Fruit fly (Drosophila melanogaster): ENCODE results near the gene CG33333.

The CG33333 gene

DNA sequence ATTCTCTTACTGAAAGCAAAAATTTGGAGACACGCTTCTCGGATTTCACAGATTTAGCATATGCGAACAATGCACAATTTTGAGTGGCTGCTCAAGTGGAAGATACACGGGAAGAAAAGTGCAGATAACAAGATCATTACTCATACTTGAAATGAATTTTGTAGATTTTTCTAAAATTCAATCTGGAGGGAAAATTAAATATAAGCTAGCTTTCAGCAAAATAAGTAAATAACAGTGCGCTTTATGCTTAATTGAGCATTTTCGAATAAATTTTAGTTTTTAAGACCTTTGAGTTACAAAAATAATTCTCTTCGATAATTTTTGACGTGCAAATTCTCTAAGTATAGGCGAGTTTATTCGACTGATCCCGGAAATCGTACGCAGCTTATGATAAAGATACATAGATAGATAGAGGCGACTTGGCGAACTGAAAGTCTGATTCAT, 16.6 kb upstream of the CG33333 start (continued):
- TF ChIP-seq CG8388 (GFP tag; optimal IDR thresholded peaks at IDR 0.05) (peak; percentile 40), Asciz (GFP tag; optimal IDR thresholded peaks at IDR 0.05) (peak; percentile 38), Mes4 (GFP tag; optimal IDR thresholded peaks at IDR 0.05) (no peak), NC2β (GFP tag; optimal IDR thresholded peaks at IDR 0.05) (no peak), zf30C (GFP tag; optimal IDR thresholded peaks at IDR 0.05) (peak; percentile 61)

DNA sequence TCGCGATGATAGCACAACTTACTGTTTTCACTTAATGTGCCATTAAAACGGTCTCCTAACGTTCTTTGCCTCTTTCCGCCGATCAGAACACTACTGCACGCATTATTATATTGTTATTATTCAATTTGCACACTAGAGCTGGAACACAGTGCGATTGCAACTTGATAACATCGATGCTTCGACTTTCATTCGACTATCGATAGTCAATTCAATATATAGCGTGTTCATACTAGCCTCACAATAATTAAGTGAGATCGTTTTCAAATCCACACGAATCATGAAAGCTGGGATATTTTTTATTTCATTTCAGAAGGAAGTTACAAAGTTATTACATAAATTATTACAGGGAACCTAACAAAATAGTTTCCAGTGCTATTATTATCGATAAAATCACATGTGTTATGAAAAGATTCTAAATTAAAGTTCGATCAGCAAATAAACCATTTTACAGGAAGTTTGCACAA, 15.9 kb upstream of the CG33333 start:
- TF ChIP-seq CG17328 (GFP tag; IDR thresholded peaks at IDR 0.05) (0 out of 2 replicates have a peak, but pooled peaks have one; percentile 22), Sox100B (GFP tag; optimal IDR thresholded peaks at IDR 0.05) (peak; percentile 17), lilli (GFP tag; optimal IDR thresholded peaks at IDR 0.05) (peak; percentile 83), scrt (GFP tag; optimal IDR thresholded peaks at IDR 0.05) (peak; percentile 28), CG31224 (GFP tag; IDR thresholded peaks at IDR 0.05) (no peak), yki (optimal IDR thresholded peaks at IDR 0.05) (no peak), unpg (GFP tag; optimal IDR thresholded peaks at IDR 0.05) (peak; percentile 49), CG2875 (GFP tag; optimal IDR thresholded peaks at IDR 0.05) (no peak), CG4360 (GFP tag; IDR thresholded peaks at IDR 0.05) (no peak), run (tag; optimal IDR thresholded peaks at IDR 0.05) (no peak), dmrt99B (tag; optimal IDR thresholded peaks at IDR 0.05) (peak; percentile 47), CG3838 (GFP tag; optimal IDR thresholded peaks at IDR 0.05) (no peak), en (GFP tag; optimal IDR thresholded peaks at IDR 0.05) (no peak), CG16813 (GFP tag; IDR thresholded peaks at IDR 0.05; ENCODE audit: partially characterized antibody) (peak; percentile 80), hb (GFP tag; IDR thresholded peaks at IDR 0.05; ENCODE audit: partially characterized antibody) (peak; percentile 76), corto (GFP tag; optimal IDR thresholded peaks at IDR 0.05) (no peak), lov (optimal IDR thresholded peaks at IDR 0.05) (no peak), lov (GFP tag; IDR thresholded peaks at IDR 0.05) (no peak), CG7839 (tag; optimal IDR thresholded peaks at IDR 0.05) (peak; percentile 62), Optix (GFP tag; IDR thresholded peaks at IDR 0.05) (no peak), klu (GFP tag; IDR thresholded peaks at IDR 0.05) (no peak), CG7372 (GFP tag; IDR thresholded peaks at IDR 0.05) (no peak), Poxn (GFP tag; IDR thresholded peaks at IDR 0.05) (no peak), Xrp1 (GFP tag; IDR thresholded peaks at IDR 0.05) (peak; percentile 17; the same call in 1 of the 2 replicates), Chrac-16 (GFP tag; optimal IDR thresholded peaks at IDR 0.05) (peak; percentile 41), Ets97D (GFP tag; optimal IDR thresholded peaks at IDR 0.05) (peak; percentile 45), CG32772 (GFP tag; IDR thresholded peaks at IDR 0.05) (no peak), CG1603 (tag; optimal IDR thresholded peaks at IDR 0.05) (peak; percentile 81), chinmo (GFP tag; IDR thresholded peaks at IDR 0.05; ENCODE audit: partially characterized antibody) (peak; percentile 96), toy (GFP tag; IDR thresholded peaks at IDR 0.05) (no peak), Taf1 (GFP tag; IDR thresholded peaks at IDR 0.05) (no peak), CG2199 (GFP tag; IDR thresholded peaks at IDR 0.05) (0 out of 3 replicates have a peak, but pooled peaks have one; percentile 53), ind (GFP tag; optimal IDR thresholded peaks at IDR 0.05) (peak; percentile 33), CG10654 (GFP tag; optimal IDR thresholded peaks at IDR 0.05) (no peak), GATAe (GFP tag; conservative IDR thresholded peaks at IDR 0.05) (peak; percentile 14; the same call in 1 of the 2 replicates), sisA (GFP tag; IDR thresholded peaks at IDR 0.05) (no peak), zfh1 (GFP tag; IDR thresholded peaks at IDR 0.05) (no peak), HHEX (GFP tag; optimal IDR thresholded peaks at IDR 0.05) (no peak), CG4424 (GFP tag; optimal IDR thresholded peaks at IDR 0.05) (no peak), CG12391 (tag; optimal IDR thresholded peaks at IDR 0.05) (peak; percentile 75), mam (GFP tag; optimal IDR thresholded peaks at IDR 0.05) (peak; percentile 78), Aef1 (GFP tag; IDR thresholded peaks at IDR 0.05) (0 out of 3 replicates have a peak, but pooled peaks have one; percentile 27), Eip74EF (GFP tag; optimal IDR thresholded peaks at IDR 0.05) (no peak), NC2α (GFP tag; optimal IDR thresholded peaks at IDR 0.05) (no peak), Hand (GFP tag; optimal IDR thresholded peaks at IDR 0.05) (no peak)

Measured in whole organism, embryonic.